Worm (Caenorhabditis elegans) whole organism, L1 larva: ENCODE measurements around the gene ZK353.9.

ENCODE experiments used
- lir-3 ChIP-seq: sonication (generic microtip); optimal IDR thresholded peaks from 2 replicates; lab custom pipeline; 2016; ENCODE audit warnings: mild to moderate bottlenecking, missing genetic modification characterization, moderate library complexity, missing compliant biosample characterization; ENCODE audit not compliant: poor library complexity
- nhr-11 ChIP-seq: fragments of 150-350 bp; optimal IDR thresholded peaks from 2 replicates; lab custom pipeline; 2014; ENCODE audit warnings: missing biosample characterization, missing genetic modification characterization
- skn-1 ChIP-seq: fragments of 150-350 bp; optimal IDR thresholded peaks from 2 replicates; lab custom pipeline; 2014; ENCODE audit warnings: missing biosample characterization, missing genetic modification characterization

DNA sequence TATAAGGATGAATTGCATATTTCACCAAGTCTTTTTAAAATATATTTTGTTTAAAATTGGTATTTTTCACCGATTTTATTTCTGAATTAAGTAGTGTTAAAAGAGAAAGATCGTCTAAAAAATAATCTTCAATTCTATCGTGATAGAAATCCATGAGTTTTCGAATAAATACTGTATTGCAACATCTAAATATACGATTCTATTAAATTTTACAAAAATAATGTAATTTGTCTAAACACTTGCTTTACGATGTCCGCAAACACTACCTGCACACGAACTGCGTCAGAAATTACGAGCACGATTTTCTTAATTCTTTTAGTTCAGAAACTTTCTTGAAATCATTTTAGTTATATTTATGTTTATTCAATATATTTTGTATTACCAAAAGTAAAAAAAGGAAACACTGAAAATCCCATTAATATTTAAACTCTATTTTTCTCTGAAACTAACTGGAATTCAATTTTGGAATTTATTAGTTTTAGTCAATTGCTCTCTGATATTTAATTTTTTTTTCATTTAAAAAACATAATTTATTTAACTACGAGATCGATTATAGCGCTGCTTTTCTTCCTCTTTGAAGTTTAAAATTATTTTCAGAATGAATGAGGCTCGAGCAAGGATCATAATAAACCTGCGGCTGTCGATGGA, 40.0 kb downstream of the ZK353.9 start, which contains the start of gene mrpl-32:
- TF ChIP-seq nhr-11 (no peak), lir-3 (tag; lab: Kevin White, UChicago) (no peak), skn-1 (tag; lab: Kevin White, UChicago) (no peak)
